Fruit fly (Drosophila melanogaster) Kc167 (cell line): ENCODE measurements around the gene Atg8b.

Experiments
- Myc ChIP-seq: fragments of >200 bp; optimal IDR thresholded peaks from 2 replicates; lab custom pipeline; 2017; ENCODE audit warnings: missing external identifiers
- Sin3A ChIP-seq: fragments of >200 bp; optimal IDR thresholded peaks from 2 replicates; lab custom pipeline; 2018; ENCODE audit warnings: missing external identifiers
- h ChIP-seq: fragments of >200 bp; optimal IDR thresholded peaks from 3 replicates; lab custom pipeline; 2018; ENCODE audit warnings: missing external identifiers
- insv ChIP-seq: fragments of >200 bp; optimal IDR thresholded peaks from 3 replicates; lab custom pipeline; 2018; ENCODE audit warnings: missing external identifiers
- psq ChIP-seq: fragments of >200 bp; optimal IDR thresholded peaks from 2 replicates; lab custom pipeline; 2017; ENCODE audit warnings: missing external identifiers
- ttk ChIP-seq: sonication (Bioruptor generic); optimal IDR thresholded peaks from 2 replicates; lab custom pipeline; 2017; ENCODE audit warnings: missing external identifiers

- no peak for TF ChIP-seq Myc (lab: Kevin White, UChicago)
- TF ChIP-seq h (lab: Kevin White, UChicago) = no peak
- TF ChIP-seq Sin3A (lab: Kevin White, UChicago) = no peak
- no peak for TF ChIP-seq ttk (lab: Kevin White, UChicago)
- no peak for TF ChIP-seq psq (lab: Kevin White, UChicago)
- no peak for TF ChIP-seq insv (lab: Kevin White, UChicago)
These were observed 24.3 kb downstream of the Atg8b start for dm6 chr3R:17700488-17701130.
